Fruit fly (Drosophila melanogaster) whole organism, pupa: ENCODE results near the gene Crag.

Experiments used
- CG10348 ChIP-seq: fragments of 200-800 bp; sonication (Bioruptor generic); IDR thresholded peaks from 2 replicates; pipeline ENCODE4 v1.3.6; 2022; ENCODE audit warnings: missing biosample characterization, missing genetic modification characterization
- CG12605 ChIP-seq: fragments of 200-800 bp; sonication (Bioruptor generic); IDR thresholded peaks from 2 replicates; pipeline ENCODE4 v1.3.6; 2022; ENCODE audit warnings: missing biosample characterization, missing genetic modification characterization
- CG13204 ChIP-seq: fragments of 200-800 bp; sonication (Bioruptor generic); optimal IDR thresholded peaks from 2 replicates; lab custom pipeline; 2018; ENCODE audit warnings: missing biosample characterization, mild to moderate bottlenecking, missing genetic modification characterization, moderate library complexity
- CG14655 ChIP-seq: fragments of 200-800 bp; sonication (Bioruptor generic); optimal IDR thresholded peaks from 3 replicates; lab custom pipeline; 2017; ENCODE audit warnings: mild to moderate bottlenecking, missing biosample characterization, missing genetic modification reagents, missing genetic modification characterization
- CG17806 ChIP-seq: fragments of 200-800 bp; sonication (Bioruptor generic); optimal IDR thresholded peaks from 2 replicates; lab custom pipeline; 2018; ENCODE audit warnings: missing biosample characterization, mild to moderate bottlenecking, missing genetic modification characterization, moderate library complexity
- CG34367 ChIP-seq: fragments of 200-800 bp; sonication (Bioruptor generic); optimal IDR thresholded peaks from 2 replicates; lab custom pipeline; 2018; ENCODE audit warnings: missing biosample characterization, mild to moderate bottlenecking, missing genetic modification characterization
- CG4496 ChIP-seq: fragments of 200-800 bp; sonication (Bioruptor generic); IDR thresholded peaks from 3 replicates; pipeline ENCODE4 v1.3.6; 2022; ENCODE audit warnings: missing biosample characterization, missing genetic modification characterization
- CG8159 ChIP-seq: fragments of 200-800 bp; sonication (Bioruptor generic); optimal IDR thresholded peaks from 3 replicates; lab custom pipeline; 2018; ENCODE audit warnings: missing biosample characterization, mild to moderate bottlenecking, missing genetic modification characterization, moderate library complexity
- D1 ChIP-seq: fragments of 200-800 bp; sonication (Bioruptor generic); optimal IDR thresholded peaks from 2 replicates; lab custom pipeline; 2018; ENCODE audit warnings: missing biosample characterization, mild to moderate bottlenecking, missing genetic modification characterization, moderate library complexity
- EcR ChIP-seq: fragments of 200-800 bp; sonication (Bioruptor generic); optimal IDR thresholded peaks from 3 replicates; lab custom pipeline; 2019; ENCODE audit warnings: missing biosample characterization, missing genetic modification characterization, mild to moderate bottlenecking, moderate library complexity, missing genetic modification reagents
- Snoo ChIP-seq: fragments of 200-800 bp; sonication (Bioruptor generic); optimal IDR thresholded peaks from 3 replicates; lab custom pipeline; 2017; ENCODE audit warnings: missing biosample characterization, mild to moderate bottlenecking, missing genetic modification characterization, inconsistent platforms
- gl ChIP-seq: fragments of 200-800 bp; sonication (Bioruptor generic); optimal IDR thresholded peaks from 2 replicates; lab custom pipeline; 2018; ENCODE audit warnings: missing biosample characterization, mild to moderate bottlenecking, missing genetic modification characterization
- rn ChIP-seq: fragments of 200-800 bp; sonication (Bioruptor generic); IDR thresholded peaks from 2 replicates; pipeline ENCODE4 v1.3.6; 2022; ENCODE audit warnings: missing biosample characterization, missing genetic modification characterization

DNA sequence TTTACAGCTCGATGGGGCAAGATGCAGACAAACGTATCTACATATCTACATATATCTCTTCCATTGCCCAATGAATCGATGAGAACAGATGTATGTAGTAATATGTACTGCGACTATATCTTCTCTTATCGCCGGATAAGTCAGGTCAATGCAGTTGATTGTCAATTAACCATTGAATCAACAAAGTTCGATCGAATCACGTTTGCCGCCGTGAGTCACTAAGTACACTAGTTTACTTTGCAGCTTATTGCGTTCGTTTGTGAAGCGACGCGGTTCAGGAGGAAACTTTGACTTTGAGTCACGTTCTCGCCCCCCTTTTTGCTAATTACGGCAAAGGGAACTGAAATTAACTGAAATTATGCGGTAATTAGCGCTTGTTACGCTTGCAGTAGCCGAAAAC is 11.0 kb upstream of the Crag start:
- TF ChIP-seq CG4496 (GFP tag; lab: Robert Waterston, UW): no peak
- TF ChIP-seq CG14655 (GFP tag; lab: Kevin White, UChicago): no peak
- TF ChIP-seq CG10348 (GFP tag; lab: Robert Waterston, UW): no peak
- TF ChIP-seq CG12605 (GFP tag; lab: Robert Waterston, UW): no peak
- TF ChIP-seq D1 (tag; lab: Kevin White, UChicago): no peak
- TF ChIP-seq EcR (GFP tag; lab: Kevin White, UChicago): peak; percentile 38
- no peak for TF ChIP-seq CG34367 (tag; lab: Kevin White, UChicago)
- TF ChIP-seq gl (tag; lab: Kevin White, UChicago): peak; percentile 57
- peak; percentile 16 for TF ChIP-seq CG13204 (GFP tag; lab: Kevin White, UChicago)
- no peak for TF ChIP-seq rn
- TF ChIP-seq CG17806 (tag; lab: Kevin White, UChicago): no peak
- TF ChIP-seq CG8159 (tag; lab: Kevin White, UChicago): no peak
- TF ChIP-seq Snoo (tag; lab: Kevin White, UChicago): no peak
